Fruit fly (Drosophila melanogaster): ENCODE results near the gene CG4572.

The CG4572 gene

DNA sequence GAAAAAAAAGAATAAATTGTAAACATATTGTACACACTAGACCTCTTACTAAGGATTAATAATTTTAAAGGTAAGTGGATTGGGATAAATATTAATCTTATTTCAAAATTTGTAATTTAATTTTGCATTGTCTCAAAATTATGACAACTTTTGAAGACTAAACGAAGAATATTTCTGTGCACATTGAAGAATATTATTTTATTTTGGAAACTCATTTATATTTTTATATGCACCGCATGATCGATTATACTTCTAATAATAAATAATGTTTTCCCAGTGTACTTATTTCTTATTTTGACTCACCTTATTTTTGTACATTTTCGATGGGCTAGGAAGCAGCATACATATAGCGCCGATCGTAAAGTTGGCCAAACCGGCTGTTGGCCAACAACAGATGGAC is 20.3 kb downstream of the CG4572 start (continued):
- TF ChIP-seq cg (GFP tag; optimal IDR thresholded peaks at IDR 0.05) (no peak), vvl (GFP tag; IDR thresholded peaks at IDR 0.05) (no peak), Oli (tag; optimal IDR thresholded peaks at IDR 0.05) (no peak), CG13775 (GFP tag; optimal IDR thresholded peaks at IDR 0.05) (no peak), Xrp1 (GFP tag; IDR thresholded peaks at IDR 0.05) (peak; percentile 28; the same call in 1 of the 2 replicates), CG2712 (tag; optimal IDR thresholded peaks at IDR 0.05) (peak; percentile 49), al (GFP tag; IDR thresholded peaks at IDR 0.05) (no peak), chinmo (GFP tag; IDR thresholded peaks at IDR 0.05; ENCODE audit: partially characterized antibody) (no peak), fu2 (GFP tag; optimal IDR thresholded peaks at IDR 0.05) (no peak), vfl (GFP tag; optimal IDR thresholded peaks at IDR 0.05) (no peak), cad (GFP tag; optimal IDR thresholded peaks at IDR 0.05) (no peak), Mrtf (GFP tag; IDR thresholded peaks at IDR 0.05) (no peak), CG33213 (GFP tag; optimal IDR thresholded peaks at IDR 0.05) (no peak), CG15073 (GFP tag; optimal IDR thresholded peaks at IDR 0.05) (no peak), CG6689 (GFP tag; IDR thresholded peaks at IDR 0.05) (no peak), ro (GFP tag; IDR thresholded peaks at IDR 0.05) (no peak), peb (GFP tag; IDR thresholded peaks at IDR 0.05) (no peak), CG30431 (GFP tag; optimal IDR thresholded peaks at IDR 0.05) (no peak), CG9932 (GFP tag; IDR thresholded peaks at IDR 0.05) (no peak), CG18262 (tag; optimal IDR thresholded peaks at IDR 0.05) (peak; percentile 64), CG17829 (tag; optimal IDR thresholded peaks at IDR 0.05) (peak; percentile 33), Opbp (GFP tag; IDR thresholded peaks at IDR 0.05; ENCODE audit: partially characterized antibody) (no peak), zen2 (GFP tag; IDR thresholded peaks at IDR 0.05; ENCODE audit: partially characterized antibody) (no peak), zfh2 (GFP tag; optimal IDR thresholded peaks at IDR 0.05) (no peak), prd (optimal IDR thresholded peaks at IDR 0.05) (no peak), prd (GFP tag; IDR thresholded peaks at IDR 0.05) (no peak), NC2α (GFP tag; optimal IDR thresholded peaks at IDR 0.05) (no peak), sens-2 (GFP tag; IDR thresholded peaks at IDR 0.05) (no peak), Rx (GFP tag; IDR thresholded peaks at IDR 0.05) (no peak), CG4282 (GFP tag; optimal IDR thresholded peaks at IDR 0.05) (no peak), az2 (GFP tag; optimal IDR thresholded peaks at IDR 0.05) (no peak), tna (GFP tag; IDR thresholded peaks at IDR 0.05; ENCODE audit: partially characterized antibody) (no peak), sens (GFP tag) (peak; percentile 0), NFAT (GFP tag; IDR thresholded peaks at IDR 0.05) (no peak), CG14710 (tag; optimal IDR thresholded peaks at IDR 0.05) (peak; percentile 35), grn (GFP tag; optimal IDR thresholded peaks at IDR 0.05) (no peak), ATbp (GFP tag; optimal IDR thresholded peaks at IDR 0.05) (no peak), kah (GFP tag; optimal IDR thresholded peaks at IDR 0.05) (no peak), CG7963 (GFP tag; IDR thresholded peaks at IDR 0.05; ENCODE audit: partially characterized antibody) (no peak)

DNA sequence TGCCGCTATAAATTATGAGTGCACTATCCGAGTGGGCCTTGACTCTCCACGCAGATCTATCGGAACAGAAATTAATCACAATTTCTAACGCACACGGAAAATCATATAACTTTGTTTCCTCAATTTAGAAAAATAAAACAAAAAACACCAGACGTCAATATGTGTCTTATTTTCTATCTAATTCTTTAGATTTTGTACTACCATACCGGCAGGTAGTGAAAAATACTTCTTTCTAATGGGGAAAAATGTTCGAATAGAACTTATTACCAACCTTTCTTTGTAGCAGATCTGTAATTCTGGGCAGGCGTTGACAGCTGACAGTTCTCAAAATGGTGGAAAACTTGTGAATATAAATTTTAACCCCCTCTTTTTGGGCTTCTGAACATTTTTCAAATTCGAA is 23.6 kb downstream of the CG4572 start, which contains the start of gene CG31459:
CG31459 (plus strand) TSS at position 301 of the 400 bp plus-strand sequence.
- TF ChIP-seq CG3847 (GFP tag; IDR thresholded peaks at IDR 0.05) (no peak), HLHmδ (GFP tag; optimal IDR thresholded peaks at IDR 0.05) (no peak), CG10274 (GFP tag; optimal IDR thresholded peaks at IDR 0.05) (no peak), CG7357 (GFP tag; IDR thresholded peaks at IDR 0.05) (no peak), CG4707 (GFP tag; optimal IDR thresholded peaks at IDR 0.05) (no peak), CG3726 (GFP tag; IDR thresholded peaks at IDR 0.05) (no peak), NC2α (GFP tag; optimal IDR thresholded peaks at IDR 0.05) (no peak), CG6254 (GFP tag; optimal IDR thresholded peaks at IDR 0.05) (no peak), cad (GFP tag; optimal IDR thresholded peaks at IDR 0.05) (no peak), CG10431 (GFP tag; optimal IDR thresholded peaks at IDR 0.05) (no peak), NC2β (GFP tag; optimal IDR thresholded peaks at IDR 0.05) (no peak), kah (GFP tag; optimal IDR thresholded peaks at IDR 0.05) (no peak), pzg (GFP tag; optimal IDR thresholded peaks at IDR 0.05) (no peak), vnd (GFP tag; IDR thresholded peaks at IDR 0.05; ENCODE audit: partially characterized antibody) (no peak), ato (GFP tag; IDR thresholded peaks at IDR 0.05; ENCODE audit: partially characterized antibody) (no peak), ac (GFP tag; optimal IDR thresholded peaks at IDR 0.05) (no peak), sim (GFP tag; IDR thresholded peaks at IDR 0.05) (no peak), ranshi (GFP tag; IDR thresholded peaks at IDR 0.05) (no peak)
